Worm (Caenorhabditis elegans) whole organism, early embryonic: ENCODE data around the gene Y38E10A.34.

ENCODE experiments used
- ama-1 ChIP-seq: fragments of 150-350 bp; optimal IDR thresholded peaks from 2 replicates; lab custom pipeline; 2014
- scrt-1 ChIP-seq: fragments of 200-800 bp; sonication (Bioruptor generic); IDR thresholded peaks from 2 replicates; pipeline ENCODE4 v1.3.6; 2022; ENCODE audit warnings: missing genetic modification characterization, missing compliant biosample characterization
- sea-1 ChIP-seq: fragments of 200-800 bp; sonication (Bioruptor generic); conservative IDR thresholded peaks from 2 replicates; pipeline ENCODE4 v1.3.6; 2022; ENCODE audit warnings: missing genetic modification characterization, missing compliant biosample characterization

DNA sequence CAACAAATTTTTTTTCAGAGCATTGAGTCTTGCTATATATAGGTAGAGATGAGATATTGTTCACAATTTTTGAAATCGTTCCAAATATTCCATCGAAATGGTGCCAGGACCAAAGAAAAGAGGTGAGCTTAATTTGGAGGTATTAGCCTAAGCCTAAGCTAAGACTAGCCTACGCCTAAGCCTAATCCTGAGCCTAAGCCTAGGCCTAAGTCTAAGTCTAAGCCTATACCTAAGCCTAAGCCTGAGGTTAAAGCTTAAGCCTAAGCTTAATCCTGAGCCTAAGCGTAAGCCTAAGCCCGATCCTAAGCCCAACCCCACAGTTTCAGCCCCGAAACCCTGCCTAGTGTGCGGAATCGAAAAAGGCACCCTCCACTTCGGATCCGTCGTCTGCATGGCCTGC is 5.6 kb downstream of the Y38E10A.34 start, which contains the start of gene nhr-234:
- TF ChIP-seq sea-1 (GFP tag; lab: Robert Waterston, UW), result no peak
- no peak for TF ChIP-seq scrt-1
- no peak for TF ChIP-seq ama-1 (lab: Kevin White, UChicago)
